Worm (Caenorhabditis elegans) whole organism, mixed stage, embryonic: Measurements from ENCODE around the gene scrm-5.

Experiments
- M03D4.4 ChIP-seq: sonication (generic microtip); optimal IDR thresholded peaks from 2 replicates; lab custom pipeline; 2017; ENCODE audit warnings: mild to moderate bottlenecking, missing genetic modification characterization, missing compliant biosample characterization
- bed-3 ChIP-seq: fragments of 200-800 bp; sonication (Bioruptor generic); optimal IDR thresholded peaks from 3 replicates; lab custom pipeline; 2018; ENCODE audit warnings: mild to moderate bottlenecking, missing genetic modification characterization, moderate library complexity, missing compliant biosample characterization
- ceh-43 ChIP-seq: fragments of 200-800 bp; sonication (Bioruptor generic); optimal IDR thresholded peaks from 2 replicates; lab custom pipeline; 2018; ENCODE audit warnings: mild to moderate bottlenecking, missing genetic modification characterization, moderate library complexity, missing compliant biosample characterization
- ceh-83 ChIP-seq: fragments of 200-800 bp; sonication (Bioruptor generic); optimal IDR thresholded peaks from 2 replicates; lab custom pipeline; 2018; ENCODE audit warnings: mild to moderate bottlenecking, missing genetic modification characterization, missing compliant biosample characterization
- ces-1 ChIP-seq: fragments of 150-350 bp; optimal IDR thresholded peaks from 2 replicates; lab custom pipeline; 2014; ENCODE audit warnings: missing biosample characterization, missing genetic modification reagents, missing genetic modification characterization
- cnd-1 ChIP-seq: fragments of 200-800 bp; sonication (Bioruptor generic); optimal IDR thresholded peaks from 2 replicates; lab custom pipeline; 2018; ENCODE audit warnings: mild to moderate bottlenecking, missing genetic modification characterization, missing compliant biosample characterization
- drap-1 ChIP-seq: fragments of 200-800 bp; sonication (Bioruptor generic); optimal IDR thresholded peaks from 3 replicates; lab custom pipeline; 2018; ENCODE audit warnings: mild to moderate bottlenecking, missing genetic modification characterization, missing compliant biosample characterization
- elt-1 ChIP-seq: sonication (generic microtip); optimal IDR thresholded peaks from 2 replicates; lab custom pipeline; 2017; ENCODE audit warnings: missing genetic modification characterization, mild to moderate bottlenecking, missing compliant biosample characterization, antibody characterized with exemption, moderate library complexity, borderline replicate concordance; ENCODE audit not compliant: insufficient read depth
- elt-3 ChIP-seq: fragments of 150-350 bp; optimal IDR thresholded peaks from 2 replicates; lab custom pipeline; 2014; ENCODE audit warnings: missing biosample characterization, missing genetic modification characterization
- flh-1 ChIP-seq: fragments of 200-800 bp; sonication (Bioruptor generic); optimal IDR thresholded peaks from 2 replicates; lab custom pipeline; 2018; ENCODE audit warnings: mild to moderate bottlenecking, missing genetic modification characterization, moderate library complexity, missing compliant biosample characterization
- ham-2 ChIP-seq: fragments of 200-800 bp; sonication (Bioruptor generic); optimal IDR thresholded peaks from 2 replicates; lab custom pipeline; 2018; ENCODE audit warnings: mild to moderate bottlenecking, missing genetic modification characterization, missing compliant biosample characterization
- hlh-1 ChIP-seq: fragments of 150-350 bp; optimal IDR thresholded peaks from 2 replicates; lab custom pipeline; 2014; ENCODE audit warnings: missing biosample characterization, missing genetic modification reagents, missing genetic modification characterization
- lin-13 ChIP-seq: fragments of 150-350 bp; optimal IDR thresholded peaks from 2 replicates; lab custom pipeline; 2014; ENCODE audit warnings: missing biosample characterization, missing genetic modification characterization
- lsy-2 ChIP-seq: fragments of 150-350 bp; optimal IDR thresholded peaks from 2 replicates; lab custom pipeline; 2014; ENCODE audit warnings: missing biosample characterization, missing genetic modification characterization
- mab-5 ChIP-seq: fragments of 150-350 bp; optimal IDR thresholded peaks from 2 replicates; lab custom pipeline; 2014; ENCODE audit warnings: missing biosample characterization, missing genetic modification characterization
- mep-1 ChIP-seq: fragments of 150-350 bp; optimal IDR thresholded peaks from 2 replicates; lab custom pipeline; 2017; ENCODE audit warnings: missing biosample characterization, missing genetic modification reagents, missing genetic modification characterization, inconsistent platforms
- mls-2 ChIP-seq: sonication (generic microtip); optimal IDR thresholded peaks from 2 replicates; lab custom pipeline; 2016; ENCODE audit warnings: mild to moderate bottlenecking, missing genetic modification characterization, moderate library complexity, missing compliant biosample characterization
- nhr-2 ChIP-seq: fragments of 150-350 bp; optimal IDR thresholded peaks from 2 replicates; lab custom pipeline; 2014; ENCODE audit warnings: missing biosample characterization, missing genetic modification characterization
- nhr-237 ChIP-seq: fragments of 150-350 bp; optimal IDR thresholded peaks from 2 replicates; lab custom pipeline; 2014; ENCODE audit warnings: missing biosample characterization, missing genetic modification characterization
- nhr-28 ChIP-seq: fragments of 150-350 bp; optimal IDR thresholded peaks from 2 replicates; lab custom pipeline; 2014; ENCODE audit warnings: missing biosample characterization, missing genetic modification characterization
- nhr-76 ChIP-seq: sonication (generic microtip); optimal IDR thresholded peaks from 2 replicates; lab custom pipeline; 2017; ENCODE audit warnings: missing biosample characterization, missing genetic modification characterization
- sptf-1 ChIP-seq: sonication (generic microtip); optimal IDR thresholded peaks from 2 replicates; lab custom pipeline; 2017; ENCODE audit warnings: mild to moderate bottlenecking, missing genetic modification characterization, moderate library complexity, missing compliant biosample characterization
- tbx-8 ChIP-seq: fragments of 200-800 bp; sonication (Bioruptor generic); optimal IDR thresholded peaks from 2 replicates; lab custom pipeline; 2018; ENCODE audit warnings: mild to moderate bottlenecking, missing genetic modification characterization, moderate library complexity, missing compliant biosample characterization
- unc-120 ChIP-seq: sonication (generic microtip); optimal IDR thresholded peaks from 2 replicates; lab custom pipeline; 2017; ENCODE audit warnings: missing genetic modification characterization, missing compliant biosample characterization; ENCODE audit not compliant: poor library complexity, severe bottlenecking
- unc-39 ChIP-seq: fragments of 150-350 bp; optimal IDR thresholded peaks from 2 replicates; lab custom pipeline; 2014; ENCODE audit warnings: missing biosample characterization, missing genetic modification characterization
- zip-8 ChIP-seq: fragments of 150-350 bp; optimal IDR thresholded peaks from 2 replicates; lab custom pipeline; 2014; ENCODE audit warnings: missing biosample characterization, missing genetic modification characterization

scrm-5 gene

ce11 chrIV:4171531-4172163 is 9.4 kb downstream of the scrm-5 start, which contains the start of the genes K08D10.13 and rnp-2:
Gene K08D10.13, minus strand, starts transcription at chrIV:4171581.
Gene rnp-2, plus strand, starts transcription at chrIV:4172076.
- TF ChIP-seq lsy-2 (tag; lab: Kevin White, UChicago): peak; percentile 60
- TF ChIP-seq lin-13: peak; percentile 4
- peak; percentile 41 for TF ChIP-seq mep-1 (tag; lab: Kevin White, UChicago)
- TF ChIP-seq drap-1 (GFP tag; lab: Kevin White, UChicago): no peak
- TF ChIP-seq, all 35 proteins: peak for 3

ce11 chrIV:4172242-4172641 is 10.0 kb downstream of the scrm-5 start:
- TF ChIP-seq sptf-1 (tag; lab: Kevin White, UChicago) (no peak), elt-3 (no peak)

- TF ChIP-seq elt-1 (tag; lab: Kevin White, UChicago) (no peak), mls-2 (tag; lab: Kevin White, UChicago) (no peak), nhr-2 (tag; lab: Kevin White, UChicago) (no peak), bed-3 (GFP tag; lab: Kevin White, UChicago) (no peak), mep-1 (tag; lab: Kevin White, UChicago) (no peak), unc-120 (tag; lab: Kevin White, UChicago) (no peak), nhr-237 (tag; lab: Kevin White, UChicago) (no peak), ces-1 (no peak), flh-1 (no peak), hlh-1 (tag; lab: Kevin White, UChicago) (no peak), nhr-28 (tag; lab: Kevin White, UChicago) (no peak), nhr-76 (tag; lab: Kevin White, UChicago) (no peak)
Measured at ce11 chrIV:4173789-4174188, 11.6 kb downstream of the scrm-5 start, which contains the start of gene rnp-3. Gene rnp-3, plus strand, starts transcription at chrIV:4174089.

ce11 chrIV:4176088-4176487 is 13.9 kb downstream of the scrm-5 start, which contains the start of gene dnj-15:
Gene dnj-15, plus strand, starts transcription at chrIV:4176388.
- no peak for TF ChIP-seq unc-39
- TF ChIP-seq mls-2 (tag; lab: Kevin White, UChicago): no peak
- no peak for TF ChIP-seq ceh-43 (GFP tag; lab: Kevin White, UChicago)
- TF ChIP-seq cnd-1: no peak
- TF ChIP-seq bed-3 (GFP tag; lab: Kevin White, UChicago): no peak
- TF ChIP-seq sptf-1 (tag; lab: Kevin White, UChicago): no peak
- no peak for TF ChIP-seq mab-5 (tag; lab: Kevin White, UChicago)
- no peak for TF ChIP-seq tbx-8
- no peak for TF ChIP-seq flh-1
- TF ChIP-seq, all 35 proteins: peak for 0

ce11 chrIV:4176659-4177058 is 14.4 kb downstream of the scrm-5 start:
- no peak for TF ChIP-seq mep-1 (tag; lab: Kevin White, UChicago)
- TF ChIP-seq ham-2 (GFP tag; lab: Kevin White, UChicago): no peak
- TF ChIP-seq nhr-76 (tag; lab: Kevin White, UChicago): no peak
- TF ChIP-seq nhr-28 (tag; lab: Kevin White, UChicago): no peak
- no peak for TF ChIP-seq zip-8
- no peak for TF ChIP-seq lsy-2 (tag; lab: Kevin White, UChicago)

- no peak for TF ChIP-seq unc-120 (tag; lab: Kevin White, UChicago)
- no peak for TF ChIP-seq mep-1 (tag; lab: Kevin White, UChicago)
- TF ChIP-seq M03D4.4 (tag; lab: Kevin White, UChicago): no peak
- no peak for TF ChIP-seq ces-1
- no peak for TF ChIP-seq ceh-43 (GFP tag; lab: Kevin White, UChicago)
- no peak for TF ChIP-seq bed-3 (GFP tag; lab: Kevin White, UChicago)
- TF ChIP-seq unc-39: no peak
Measured at ce11 chrIV:4177560-4177959, 15.3 kb downstream of the scrm-5 start.

- peak; percentile 2 for TF ChIP-seq ceh-83 (GFP tag; lab: Kevin White, UChicago)
- no peak for TF ChIP-seq zip-8
Measured at ce11 chrIV:4178424-4178823, 16.2 kb downstream of the scrm-5 start, which contains the start of gene tsen-34. Gene tsen-34, plus strand, starts transcription at chrIV:4178457.
